Worm (Caenorhabditis elegans) whole organism, mixed stage, embryonic: ENCODE results near the gene D1054.19.
A peak's percentile ranks its signal among the peaks of the same experiment; 100 is the strongest.

Experiments used
- M03D4.4 ChIP-seq: sonication (generic microtip); optimal IDR thresholded peaks from 2 replicates; lab custom pipeline; 2017; ENCODE audit warnings: mild to moderate bottlenecking, missing genetic modification characterization, missing compliant biosample characterization
- bed-3 ChIP-seq: fragments of 200-800 bp; sonication (Bioruptor generic); optimal IDR thresholded peaks from 3 replicates; lab custom pipeline; 2018; ENCODE audit warnings: mild to moderate bottlenecking, missing genetic modification characterization, moderate library complexity, missing compliant biosample characterization
- blmp-1 ChIP-seq: fragments of 150-350 bp; optimal IDR thresholded peaks from 2 replicates; lab custom pipeline; 2014; ENCODE audit warnings: missing biosample characterization, missing genetic modification characterization
- ceh-39 ChIP-seq: fragments of 150-350 bp; optimal IDR thresholded peaks from 2 replicates; lab custom pipeline; 2014; ENCODE audit warnings: missing biosample characterization, missing genetic modification characterization
- ceh-43 ChIP-seq: fragments of 200-800 bp; sonication (Bioruptor generic); optimal IDR thresholded peaks from 2 replicates; lab custom pipeline; 2018; ENCODE audit warnings: mild to moderate bottlenecking, missing genetic modification characterization, moderate library complexity, missing compliant biosample characterization
- ceh-83 ChIP-seq: fragments of 200-800 bp; sonication (Bioruptor generic); optimal IDR thresholded peaks from 2 replicates; lab custom pipeline; 2018; ENCODE audit warnings: mild to moderate bottlenecking, missing genetic modification characterization, missing compliant biosample characterization
- ces-1 ChIP-seq: fragments of 150-350 bp; optimal IDR thresholded peaks from 2 replicates; lab custom pipeline; 2014; ENCODE audit warnings: missing biosample characterization, missing genetic modification reagents, missing genetic modification characterization
- cnd-1 ChIP-seq: fragments of 200-800 bp; sonication (Bioruptor generic); optimal IDR thresholded peaks from 2 replicates; lab custom pipeline; 2018; ENCODE audit warnings: mild to moderate bottlenecking, missing genetic modification characterization, missing compliant biosample characterization
- drap-1 ChIP-seq: fragments of 200-800 bp; sonication (Bioruptor generic); optimal IDR thresholded peaks from 3 replicates; lab custom pipeline; 2018; ENCODE audit warnings: mild to moderate bottlenecking, missing genetic modification characterization, missing compliant biosample characterization
- flh-1 ChIP-seq: fragments of 200-800 bp; sonication (Bioruptor generic); optimal IDR thresholded peaks from 2 replicates; lab custom pipeline; 2018; ENCODE audit warnings: mild to moderate bottlenecking, missing genetic modification characterization, moderate library complexity, missing compliant biosample characterization
- ham-2 ChIP-seq: fragments of 200-800 bp; sonication (Bioruptor generic); optimal IDR thresholded peaks from 2 replicates; lab custom pipeline; 2018; ENCODE audit warnings: mild to moderate bottlenecking, missing genetic modification characterization, missing compliant biosample characterization
- hlh-1 ChIP-seq: fragments of 150-350 bp; optimal IDR thresholded peaks from 2 replicates; lab custom pipeline; 2014; ENCODE audit warnings: missing biosample characterization, missing genetic modification reagents, missing genetic modification characterization
- lin-13 ChIP-seq: fragments of 150-350 bp; optimal IDR thresholded peaks from 2 replicates; lab custom pipeline; 2014; ENCODE audit warnings: missing biosample characterization, missing genetic modification characterization
- lsy-2 ChIP-seq: fragments of 150-350 bp; optimal IDR thresholded peaks from 2 replicates; lab custom pipeline; 2014; ENCODE audit warnings: missing biosample characterization, missing genetic modification characterization
- mab-5 ChIP-seq: fragments of 150-350 bp; optimal IDR thresholded peaks from 2 replicates; lab custom pipeline; 2014; ENCODE audit warnings: missing biosample characterization, missing genetic modification characterization
- mep-1 ChIP-seq: fragments of 150-350 bp; optimal IDR thresholded peaks from 2 replicates; lab custom pipeline; 2017; ENCODE audit warnings: missing biosample characterization, missing genetic modification reagents, missing genetic modification characterization, inconsistent platforms
- mls-2 ChIP-seq: sonication (generic microtip); optimal IDR thresholded peaks from 2 replicates; lab custom pipeline; 2016; ENCODE audit warnings: mild to moderate bottlenecking, missing genetic modification characterization, moderate library complexity, missing compliant biosample characterization
- nhr-12 ChIP-seq: fragments of 150-350 bp; optimal IDR thresholded peaks from 2 replicates; lab custom pipeline; 2014; ENCODE audit warnings: missing biosample characterization, missing genetic modification characterization
- nhr-2 ChIP-seq: fragments of 150-350 bp; optimal IDR thresholded peaks from 2 replicates; lab custom pipeline; 2014; ENCODE audit warnings: missing biosample characterization, missing genetic modification characterization
- nhr-237 ChIP-seq: fragments of 150-350 bp; optimal IDR thresholded peaks from 2 replicates; lab custom pipeline; 2014; ENCODE audit warnings: missing biosample characterization, missing genetic modification characterization
- nhr-28 ChIP-seq: fragments of 150-350 bp; optimal IDR thresholded peaks from 2 replicates; lab custom pipeline; 2014; ENCODE audit warnings: missing biosample characterization, missing genetic modification characterization
- nhr-76 ChIP-seq: sonication (generic microtip); optimal IDR thresholded peaks from 2 replicates; lab custom pipeline; 2017; ENCODE audit warnings: missing biosample characterization, missing genetic modification characterization
- pha-4 ChIP-seq: fragments of 150-350 bp; optimal IDR thresholded peaks from 2 replicates; lab custom pipeline; 2018; ENCODE audit warnings: missing biosample characterization, missing genetic modification reagents, missing genetic modification characterization
- sem-2 ChIP-seq: fragments of 200-800 bp; sonication (Bioruptor generic); optimal IDR thresholded peaks from 2 replicates; lab custom pipeline; 2018; ENCODE audit warnings: mild to moderate bottlenecking, missing genetic modification characterization, missing compliant biosample characterization
- snpc-4 ChIP-seq: fragments of 150-350 bp; optimal IDR thresholded peaks from 2 replicates; lab custom pipeline; 2014; ENCODE audit warnings: missing biosample characterization, missing genetic modification characterization
- tbx-8 ChIP-seq: fragments of 200-800 bp; sonication (Bioruptor generic); optimal IDR thresholded peaks from 2 replicates; lab custom pipeline; 2018; ENCODE audit warnings: mild to moderate bottlenecking, missing genetic modification characterization, moderate library complexity, missing compliant biosample characterization
- unc-120 ChIP-seq: sonication (generic microtip); optimal IDR thresholded peaks from 2 replicates; lab custom pipeline; 2017; ENCODE audit warnings: missing genetic modification characterization, missing compliant biosample characterization; ENCODE audit not compliant: poor library complexity, severe bottlenecking
- unc-39 ChIP-seq: fragments of 150-350 bp; optimal IDR thresholded peaks from 2 replicates; lab custom pipeline; 2014; ENCODE audit warnings: missing biosample characterization, missing genetic modification characterization
- zip-8 ChIP-seq: fragments of 150-350 bp; optimal IDR thresholded peaks from 2 replicates; lab custom pipeline; 2014; ENCODE audit warnings: missing biosample characterization, missing genetic modification characterization

D1054.19 gene

ce11 chrV:10811763-10812162 lies 16.2 kb downstream of the D1054.19 start, which contains the start of gene C29A12.22:
C29A12.22 (plus strand) TSS chrV:10812063.
- TF ChIP-seq ceh-39 (tag; lab: Kevin White, UChicago) (no peak), lin-13 (tag; lab: Kevin White, UChicago) (no peak), flh-1 (GFP tag; lab: Kevin White, UChicago) (no peak), mab-5 (tag; lab: Kevin White, UChicago) (no peak), bed-3 (GFP tag; lab: Kevin White, UChicago) (no peak), tbx-8 (no peak), zip-8 (tag; lab: Kevin White, UChicago) (no peak), M03D4.4 (tag; lab: Kevin White, UChicago) (no peak), ham-2 (GFP tag; lab: Kevin White, UChicago) (no peak), blmp-1 (tag; lab: Kevin White, UChicago) (no peak), nhr-237 (tag; lab: Kevin White, UChicago) (no peak), pha-4 (no peak), sem-2 (GFP tag; lab: Kevin White, UChicago) (no peak), nhr-12 (tag; lab: Kevin White, UChicago) (no peak), hlh-1 (tag; lab: Kevin White, UChicago) (no peak), ceh-83 (no peak)

- no peak for TF ChIP-seq bed-3 (GFP tag; lab: Kevin White, UChicago)
- TF ChIP-seq ceh-39 (tag; lab: Kevin White, UChicago), result peak; percentile 81
- TF ChIP-seq nhr-76, result no peak
- TF ChIP-seq ceh-83, result no peak
- no peak for TF ChIP-seq nhr-2 (tag; lab: Kevin White, UChicago)
- TF ChIP-seq mls-2 (tag; lab: Kevin White, UChicago), result no peak
- TF ChIP-seq zip-8 (tag; lab: Kevin White, UChicago), result no peak
- TF ChIP-seq ceh-43 (GFP tag; lab: Kevin White, UChicago), result no peak
- peak; percentile 27 for TF ChIP-seq mep-1 (tag; lab: Kevin White, UChicago)
- no peak for TF ChIP-seq cnd-1
- no peak for TF ChIP-seq lsy-2 (tag; lab: Kevin White, UChicago)
- TF ChIP-seq nhr-12 (tag; lab: Kevin White, UChicago), result no peak
- TF ChIP-seq flh-1 (GFP tag; lab: Kevin White, UChicago), result no peak
- TF ChIP-seq nhr-28 (tag; lab: Kevin White, UChicago), result no peak
- no peak for TF ChIP-seq blmp-1 (tag; lab: Kevin White, UChicago)
- TF ChIP-seq nhr-237 (tag; lab: Kevin White, UChicago), result no peak
Observed at ce11 chrV:10813425-10814156, 18.0 kb downstream of the D1054.19 start, which contains the start of the genes C29A12.1 and lig-1. C29A12.1 (minus strand) TSS chrV:10813487. lig-1 (plus strand) TSS chrV:10814106.

DNA sequence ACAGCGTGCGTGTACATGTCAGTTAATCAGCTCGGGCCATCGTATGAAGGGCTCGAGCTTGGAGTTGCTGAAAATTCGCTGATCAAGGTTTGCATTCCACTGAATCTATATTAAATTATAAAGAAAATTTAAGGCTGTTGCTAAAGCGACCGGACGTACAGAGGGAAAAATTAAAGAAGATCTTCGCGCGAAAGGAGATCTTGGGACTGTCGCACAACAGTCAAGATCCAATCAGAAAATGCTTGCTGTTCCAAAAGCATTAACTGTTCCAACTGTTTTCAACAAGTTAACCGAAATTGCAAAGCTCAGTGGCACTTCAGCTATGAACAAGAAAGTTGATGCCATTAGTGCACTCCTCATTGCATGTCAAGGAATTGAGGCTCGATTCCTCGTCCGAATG lies 18.7 kb downstream of the D1054.19 start:
- TF ChIP-seq hlh-1 (tag; lab: Kevin White, UChicago) (no peak), flh-1 (GFP tag; lab: Kevin White, UChicago) (no peak)
- TF ChIP-seq, all 35 proteins: peak for 0

ce11 chrV:10816831-10817230 lies 21.2 kb downstream of the D1054.19 start:
- no peak for TF ChIP-seq blmp-1 (tag; lab: Kevin White, UChicago)
- TF ChIP-seq snpc-4 (tag; lab: Kevin White, UChicago), result no peak
- TF ChIP-seq ces-1 (GFP tag; lab: Kevin White, UChicago), result peak; percentile 88
- TF ChIP-seq M03D4.4 (tag; lab: Kevin White, UChicago), result no peak
- no peak for TF ChIP-seq unc-120 (tag; lab: Kevin White, UChicago)

- TF ChIP-seq ces-1 (GFP tag; lab: Kevin White, UChicago), result peak; percentile 94
- no peak for TF ChIP-seq drap-1 (GFP tag; lab: Kevin White, UChicago)
- TF ChIP-seq, all 35 proteins: peak for 1
Observed at ce11 chrV:10818498-10818897, 22.9 kb downstream of the D1054.19 start.

- TF ChIP-seq unc-39 (tag; lab: Kevin White, UChicago) (no peak), mls-2 (tag; lab: Kevin White, UChicago) (no peak), M03D4.4 (tag; lab: Kevin White, UChicago) (no peak), cnd-1 (no peak), bed-3 (GFP tag; lab: Kevin White, UChicago) (no peak), hlh-1 (tag; lab: Kevin White, UChicago) (no peak), snpc-4 (tag; lab: Kevin White, UChicago) (no peak), mep-1 (tag; lab: Kevin White, UChicago) (no peak), blmp-1 (tag; lab: Kevin White, UChicago) (no peak), ces-1 (GFP tag; lab: Kevin White, UChicago) (no peak), drap-1 (GFP tag; lab: Kevin White, UChicago) (no peak), nhr-28 (tag; lab: Kevin White, UChicago) (no peak), mab-5 (tag; lab: Kevin White, UChicago) (no peak), nhr-12 (tag; lab: Kevin White, UChicago) (no peak), lsy-2 (tag; lab: Kevin White, UChicago) (no peak), ceh-83 (no peak), nhr-2 (tag; lab: Kevin White, UChicago) (no peak), flh-1 (GFP tag; lab: Kevin White, UChicago) (no peak)
Observed at ce11 chrV:10824711-10825110, 29.1 kb downstream of the D1054.19 start, which contains the start of gene nrx-1. nrx-1 (plus strand) TSS chrV:10825011.
